Worm (Caenorhabditis elegans): ENCODE data around the gene fbxa-85.

The fbxa-85 gene

ce11 chrV:17258868-17259267, at the start of gene fbxa-85:
TSS of gene fbxa-85 (plus strand) at chrV:17259168.
- no peak for TF ChIP-seq unc-62 (GFP tag; optimal IDR thresholded peaks at IDR 0.05)

- TF ChIP-seq unc-62 (GFP tag; optimal IDR thresholded peaks at IDR 0.05) = no peak
These were observed 46.8 kb upstream of the fbxa-85 start, which contains the start of gene srh-236 for ce11 chrV:17211989-17212731. TSS of gene srh-236 (minus strand) at chrV:17212039.

- TF ChIP-seq unc-62 (GFP tag; optimal IDR thresholded peaks at IDR 0.05) = no peak
These were observed 46.2 kb upstream of the fbxa-85 start, which contains the start of gene srh-113 for ce11 chrV:17212743-17213142. TSS of gene srh-113 (plus strand) at chrV:17213043.

- no peak for TF ChIP-seq unc-62 (GFP tag; optimal IDR thresholded peaks at IDR 0.05)
These were observed 43.4 kb upstream of the fbxa-85 start for ce11 chrV:17215602-17216001.

- TF ChIP-seq unc-62 (GFP tag; optimal IDR thresholded peaks at IDR 0.05) = no peak
These were observed 41.3 kb upstream of the fbxa-85 start, which contains the start of gene srbc-62 for ce11 chrV:17217690-17218089. TSS of gene srbc-62 (plus strand) at chrV:17217990.

ce11 chrV:17220345-17220744, 38.6 kb upstream of the fbxa-85 start, which contains the start of gene srh-109:
TSS of gene srh-109 (minus strand) at chrV:17220445.
- no peak for TF ChIP-seq unc-62 (GFP tag; optimal IDR thresholded peaks at IDR 0.05)

- no peak for TF ChIP-seq unc-62 (GFP tag; optimal IDR thresholded peaks at IDR 0.05)
These were observed 35.7 kb upstream of the fbxa-85 start, which contains the start of gene srh-252 for ce11 chrV:17223305-17223704. TSS of gene srh-252 (minus strand) at chrV:17223405.

ce11 chrV:17225389-17225788, 33.6 kb upstream of the fbxa-85 start, which contains the start of gene scl-25:
TSS of gene scl-25 (plus strand) at chrV:17225689.
- no peak for TF ChIP-seq unc-62 (GFP tag; optimal IDR thresholded peaks at IDR 0.05)

ce11 chrV:17226119-17226518, 32.8 kb upstream of the fbxa-85 start, which contains the start of gene srh-112:
TSS of gene srh-112 (minus strand) at chrV:17226219.
- TF ChIP-seq unc-62 (GFP tag; optimal IDR thresholded peaks at IDR 0.05) = no peak

ce11 chrV:17232403-17232802, 26.6 kb upstream of the fbxa-85 start:
- TF ChIP-seq unc-62 (GFP tag; optimal IDR thresholded peaks at IDR 0.05) = no peak

ce11 chrV:17236345-17236744, 22.6 kb upstream of the fbxa-85 start, which contains the start of gene T19C9.10:
TSS of gene T19C9.10 (plus strand) at chrV:17236592.
- no peak for TF ChIP-seq unc-62 (GFP tag; optimal IDR thresholded peaks at IDR 0.05)

ce11 chrV:17238799-17239198, 20.2 kb upstream of the fbxa-85 start, which contains the start of gene T19C9.8:
TSS of gene T19C9.8 (plus strand) at chrV:17239097.
- no peak for TF ChIP-seq unc-62 (GFP tag; optimal IDR thresholded peaks at IDR 0.05)

- no peak for TF ChIP-seq unc-62 (GFP tag; optimal IDR thresholded peaks at IDR 0.05)
These were observed 18.2 kb upstream of the fbxa-85 start for ce11 chrV:17240579-17241277.

- no peak for TF ChIP-seq unc-62 (GFP tag; optimal IDR thresholded peaks at IDR 0.05)
These were observed 17.7 kb upstream of the fbxa-85 start for ce11 chrV:17241278-17241661.

ce11 chrV:17242552-17242951, 16.4 kb upstream of the fbxa-85 start, which contains the start of gene Y68A4B.3:
TSS of gene Y68A4B.3 (minus strand) at chrV:17242652.
- TF ChIP-seq unc-62 (GFP tag; optimal IDR thresholded peaks at IDR 0.05) = no peak

- TF ChIP-seq unc-62 (GFP tag; optimal IDR thresholded peaks at IDR 0.05) = no peak
These were observed 16.0 kb upstream of the fbxa-85 start for ce11 chrV:17243016-17243415.
